Worm (Caenorhabditis elegans) whole organism, late embryonic: ENCODE measurements around the gene lev-9.

Source experiments
- ceh-2 ChIP-seq: sonication (generic microtip); optimal IDR thresholded peaks from 2 replicates; lab custom pipeline; 2016; ENCODE audit warnings: missing genotype, missing genetic modification characterization, missing compliant biosample characterization
- pha-4 ChIP-seq: fragments of 150-350 bp; optimal IDR thresholded peaks from 2 replicates; lab custom pipeline; 2018; ENCODE audit warnings: missing biosample characterization, missing genetic modification reagents, missing genetic modification characterization

ce11 chrX:6256430-6256829 is 35.1 kb downstream of the lev-9 start:
- TF ChIP-seq pha-4 (tag; lab: Kevin White, UChicago) (no peak), ceh-2 (tag; lab: Kevin White, UChicago) (no peak)
